Worm (Caenorhabditis elegans): ENCODE results near the gene C29H12.6.

C29H12.6 gene

DNA sequence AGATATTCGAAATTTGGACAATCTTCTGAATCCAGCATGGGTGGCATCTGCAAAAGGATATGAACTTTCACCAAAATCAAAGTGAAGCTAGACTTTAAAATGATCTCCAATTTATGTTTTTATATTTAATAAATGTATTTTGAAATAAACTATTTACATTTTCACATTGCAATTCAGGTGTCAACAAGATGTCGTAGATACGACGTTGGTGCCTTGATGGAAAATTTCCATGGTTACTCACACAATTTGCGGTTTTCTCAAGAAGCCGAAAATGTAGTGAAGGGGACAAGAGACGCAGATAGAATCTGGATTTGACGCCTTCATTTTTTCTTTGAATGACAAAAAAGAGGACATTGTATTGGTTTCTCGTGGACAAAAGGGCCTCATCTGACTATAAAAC is 18.6 kb downstream of the C29H12.6 start, which contains the start of gene rgs-3 (continued):
- no peak for TF ChIP-seq F52B5.7 (tag; optimal IDR thresholded peaks at IDR 0.05)
- no peak for TF ChIP-seq rcor-1 (GFP tag; IDR thresholded peaks at IDR 0.05)

DNA sequence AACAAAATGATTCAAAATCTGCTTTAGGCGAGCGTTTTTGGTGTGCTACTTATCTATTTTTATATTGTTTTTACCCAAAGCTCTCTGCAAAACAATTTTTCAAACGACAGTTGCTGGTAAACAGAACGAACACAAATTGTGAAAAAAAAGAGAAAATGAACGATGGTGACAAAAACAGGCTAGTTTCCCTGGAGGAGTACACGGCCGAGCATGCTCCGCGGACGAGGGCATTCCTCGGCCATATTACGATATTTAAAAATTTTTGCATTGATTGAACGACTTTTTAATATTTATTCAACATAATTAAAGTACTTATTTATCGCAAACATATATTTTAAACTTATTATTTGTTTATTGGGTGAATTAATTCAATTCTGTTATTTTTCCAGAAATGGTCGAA is 20.6 kb downstream of the C29H12.6 start, which contains the start of the genes tpp-2 and rbbp-5:
tpp-2 (minus strand) TSS at position 157 of the 400 bp plus-strand sequence.
rbbp-5 (plus strand) TSS at position 390 of the 400 bp plus-strand sequence.
- no peak for TF ChIP-seq ama-1 (optimal IDR thresholded peaks at IDR 0.05)
- TF ChIP-seq ama-1 (GFP tag; optimal IDR thresholded peaks at IDR 0.05): no peak
- no peak for TF ChIP-seq K11D2.4 (GFP tag; IDR thresholded peaks at IDR 0.05)
- no peak for TF ChIP-seq mel-28 (tag; optimal IDR thresholded peaks at IDR 0.05; ENCODE audit: borderline replicate concordance)
- TF ChIP-seq madf-8 (GFP tag; conservative IDR thresholded peaks at IDR 0.05): peak; percentile 48
- TF ChIP-seq attf-3 (GFP tag; conservative IDR thresholded peaks at IDR 0.05): peak; percentile 65
- peak; percentile 32; the same call in 1 of the 2 replicates for TF ChIP-seq D2030.7 (GFP tag; IDR thresholded peaks at IDR 0.05)
- TF ChIP-seq attf-5 (GFP tag; optimal IDR thresholded peaks at IDR 0.05): peak; percentile 38
- TF ChIP-seq ccch-3 (GFP tag; optimal IDR thresholded peaks at IDR 0.05): peak; percentile 4
- TF ChIP-seq aptf-2 (GFP tag; conservative IDR thresholded peaks at IDR 0.05): peak; percentile 55; the same call in 1 of the 2 replicates
- TF ChIP-seq madf-10 (tag; optimal IDR thresholded peaks at IDR 0.05): no peak
- TF ChIP-seq F23B12.7 (tag; optimal IDR thresholded peaks at IDR 0.05; ENCODE audit: insufficient read depth): peak; percentile 81
- TF ChIP-seq ekl-4 (GFP tag; IDR thresholded peaks at IDR 0.05): no peak
- TF ChIP-seq nhr-80 (tag; optimal IDR thresholded peaks at IDR 0.05): no peak
- 0 out of 2 replicates have a peak, but pooled peaks have one; percentile 31 for TF ChIP-seq ztf-25 (GFP tag; IDR thresholded peaks at IDR 0.05)
- 0 out of 2 replicates have a peak, but pooled peaks have one; percentile 39 for TF ChIP-seq Y67H2A.10 (GFP tag; conservative IDR thresholded peaks at IDR 0.05)
- TF ChIP-seq lsl-1 (GFP tag; optimal IDR thresholded peaks at IDR 0.05): peak; percentile 49
- no peak for TF ChIP-seq fkh-3 (tag; optimal IDR thresholded peaks at IDR 0.05)
- TF ChIP-seq nfya-1 (tag; optimal IDR thresholded peaks at IDR 0.05; ENCODE audit: borderline replicate concordance, insufficient read depth): no peak
- peak; percentile 55 for TF ChIP-seq unc-130 (GFP tag; optimal IDR thresholded peaks at IDR 0.05)
- no peak for TF ChIP-seq ztf-26 (tag; optimal IDR thresholded peaks at IDR 0.05)
- TF ChIP-seq hmg-1.2 (GFP tag; IDR thresholded peaks at IDR 0.05): peak; percentile 25; the same call in 1 of the 2 replicates
- TF ChIP-seq rcor-1 (GFP tag; IDR thresholded peaks at IDR 0.05): no peak
- TF ChIP-seq B0336.3 (GFP tag; IDR thresholded peaks at IDR 0.05): no peak
- 0 out of 2 replicates have a peak, but pooled peaks have one; percentile 24 for TF ChIP-seq ceh-100 (GFP tag; IDR thresholded peaks at IDR 0.05)
- TF ChIP-seq ztf-18 (tag; optimal IDR thresholded peaks at IDR 0.05): peak; percentile 44
- TF ChIP-seq dox-1 (GFP tag; IDR thresholded peaks at IDR 0.05): peak; percentile 70; the same call in 1 of the 2 replicates
- TF ChIP-seq snpc-4 (GFP tag; optimal IDR thresholded peaks at IDR 0.05): no peak
- TF ChIP-seq snpc-4 (tag; optimal IDR thresholded peaks at IDR 0.05): peak in 1 of 4 experiments; percentile 49
- no peak for TF ChIP-seq hlh-12 (tag; optimal IDR thresholded peaks at IDR 0.05)
- TF ChIP-seq snpc-3.4 (tag; optimal IDR thresholded peaks at IDR 0.05): peak; percentile 18
- no peak for TF ChIP-seq sdz-38 (tag; optimal IDR thresholded peaks at IDR 0.05)
- TF ChIP-seq pha-4 (tag; optimal IDR thresholded peaks at IDR 0.05): no peak
- TF ChIP-seq tbp1 (GFP tag; optimal IDR thresholded peaks at IDR 0.05): no peak
- TF ChIP-seq sea-2 (GFP tag; IDR thresholded peaks at IDR 0.05): no peak
- no peak for TF ChIP-seq F10E7.11 (tag; optimal IDR thresholded peaks at IDR 0.05)
- TF ChIP-seq ceh-91 (GFP tag; IDR thresholded peaks at IDR 0.05): no peak
- TF ChIP-seq F52B5.7 (tag; optimal IDR thresholded peaks at IDR 0.05): no peak
- no peak for TF ChIP-seq gei-17 (GFP tag; optimal IDR thresholded peaks at IDR 0.05)
- TF ChIP-seq ZK185.1 (tag; optimal IDR thresholded peaks at IDR 0.05; ENCODE audit: poor library complexity, severe bottlenecking): peak; percentile 81
- no peak for TF ChIP-seq nhr-90 (tag; optimal IDR thresholded peaks at IDR 0.05)
- no peak for TF ChIP-seq B0019.2 (GFP tag; conservative IDR thresholded peaks at IDR 0.05)
- TF ChIP-seq dpl-1 (GFP tag; optimal IDR thresholded peaks at IDR 0.05): no peak
- TF ChIP-seq madf-6 (GFP tag; IDR thresholded peaks at IDR 0.05): peak; percentile 43; the same call in 1 of the 2 replicates
- no peak for TF ChIP-seq xnd-1 (tag; optimal IDR thresholded peaks at IDR 0.05)
- TF ChIP-seq mxl-1 (tag; optimal IDR thresholded peaks at IDR 0.05): no peak
- no peak for TF ChIP-seq F39B2.1 (GFP tag; IDR thresholded peaks at IDR 0.05)
